Worm (Caenorhabditis elegans) whole organism, L2 larva: Measurements from ENCODE around the gene bed-3.

Experiments
- R02D3.7 ChIP-seq: fragments of 150-350 bp; optimal IDR thresholded peaks from 2 replicates; lab custom pipeline; 2014; ENCODE audit warnings: missing biosample characterization, missing genetic modification characterization
- ama-1 ChIP-seq: fragments of 150-350 bp; optimal IDR thresholded peaks from 2 replicates; lab custom pipeline; 2018; ENCODE audit warnings: inconsistent platforms
- lin-13 ChIP-seq: fragments of 150-350 bp; optimal IDR thresholded peaks from 2 replicates; lab custom pipeline; 2014; ENCODE audit warnings: missing biosample characterization, missing genetic modification reagents, missing genetic modification characterization
- unc-55 ChIP-seq: fragments of 150-350 bp; sonication (generic microtip); optimal IDR thresholded peaks from 3 replicates; lab custom pipeline; 2014; ENCODE audit warnings: missing biosample characterization, missing genetic modification reagents, missing genetic modification characterization
- unc-62 ChIP-seq: fragments of 150-350 bp; optimal IDR thresholded peaks from 2 replicates; lab custom pipeline; 2014; ENCODE audit warnings: missing biosample characterization, missing genetic modification reagents, missing genetic modification characterization
- zag-1 ChIP-seq: fragments of 150-350 bp; optimal IDR thresholded peaks from 2 replicates; lab custom pipeline; 2014; ENCODE audit warnings: missing biosample characterization, missing genetic modification characterization

- TF ChIP-seq R02D3.7 (tag; lab: Kevin White, UChicago) (no peak), lin-13 (no peak), ama-1 (lab: Kevin White, UChicago) (no peak), unc-62 (GFP tag; lab: Kevin White, UChicago) (no peak), unc-55 (GFP tag; lab: Kevin White, UChicago) (no peak), zag-1 (tag; lab: Kevin White, UChicago) (no peak)
Measured at ce11 chrIV:9953333-9953732, 37.0 kb downstream of the bed-3 start, which contains the start of gene gon-1.
